Fruit fly (Drosophila melanogaster) whole organism, pupa: ENCODE measurements around the gene CG4733.

Experiments used
- CG9948 ChIP-seq: fragments of 200-800 bp; sonication (Bioruptor generic); optimal IDR thresholded peaks from 2 replicates; lab custom pipeline; 2018; ENCODE audit warnings: missing biosample characterization, mild to moderate bottlenecking, missing genetic modification characterization, moderate library complexity
- Ets98B ChIP-seq: fragments of 200-800 bp; sonication (Bioruptor generic); IDR thresholded peaks from 2 replicates; pipeline ENCODE4 v1.3.6; 2022; ENCODE audit warnings: missing biosample characterization, missing genetic modification characterization

DNA sequence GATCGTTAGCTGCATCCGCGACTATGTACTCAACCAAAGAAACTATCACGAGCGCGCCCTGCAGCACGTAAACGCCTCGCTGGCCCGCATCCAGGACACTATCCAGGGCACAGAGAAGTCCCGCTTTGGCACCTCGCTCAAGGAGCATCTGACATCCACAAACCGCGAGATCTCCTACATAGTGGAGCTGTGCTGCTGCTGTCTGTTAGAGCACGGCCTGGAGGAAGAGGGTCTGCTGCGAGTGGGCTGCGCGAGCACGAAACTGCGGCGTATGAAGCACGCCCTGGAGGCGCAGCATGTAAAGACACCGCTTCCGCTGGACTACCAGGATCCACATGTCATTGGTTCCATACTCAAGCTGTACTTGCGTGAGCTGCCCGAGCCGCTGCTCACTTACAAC is 20.5 kb downstream of the CG4733 start:
- TF ChIP-seq CG9948 (tag; lab: Kevin White, UChicago) (no peak), Ets98B (no peak)
